Fruit fly (Drosophila melanogaster) whole organism, embryonic: Measurements from ENCODE around the gene CG43980.
A peak's percentile ranks its signal among the peaks of the same experiment; 100 is the strongest.

ENCODE experiments used
- Asciz ChIP-seq: fragments of 200-800 bp; sonication (Bioruptor generic); optimal IDR thresholded peaks from 2 replicates; lab custom pipeline; 2017; ENCODE audit warnings: missing biosample characterization, mild to moderate bottlenecking, missing genetic modification characterization, missing genetic modification reagents
- Bgb ChIP-seq: fragments of 200-800 bp; sonication (Bioruptor generic); IDR thresholded peaks from 2 replicates; pipeline ENCODE4 v1.3.6; 2022; ENCODE audit warnings: missing biosample characterization, missing genetic modification characterization; ENCODE audit not compliant: partially characterized antibody
- Blimp-1 ChIP-seq: fragments of 200-800 bp; sonication (Bioruptor generic); optimal IDR thresholded peaks from 3 replicates; lab custom pipeline; 2018; ENCODE audit warnings: missing biosample characterization, missing genetic modification characterization, mild to moderate bottlenecking, moderate library complexity, missing genetic modification reagents
- CG10209 ChIP-seq: fragments of 200-800 bp; sonication (Bioruptor generic); optimal IDR thresholded peaks from 3 replicates; lab custom pipeline; 2017; ENCODE audit warnings: missing biosample characterization, mild to moderate bottlenecking, missing genetic modification characterization, missing genetic modification reagents
- CG1024 ChIP-seq: fragments of 200-800 bp; sonication (Bioruptor generic); IDR thresholded peaks from 2 replicates; pipeline ENCODE4 v1.3.6; 2022; ENCODE audit warnings: missing biosample characterization, missing genetic modification characterization
- CG11560 ChIP-seq: fragments of 200-800 bp; sonication (Bioruptor generic); IDR thresholded peaks from 3 replicates; pipeline ENCODE4 v1.3.6; 2022; ENCODE audit warnings: missing biosample characterization, missing genetic modification characterization
- CG12104 ChIP-seq: fragments of 200-800 bp; sonication (Bioruptor generic); optimal IDR thresholded peaks from 3 replicates; lab custom pipeline; 2016; ENCODE audit warnings: missing biosample characterization, missing genetic modification characterization
- CG12391 ChIP-seq: fragments of 200-800 bp; sonication (Bioruptor generic); optimal IDR thresholded peaks from 3 replicates; lab custom pipeline; 2018; ENCODE audit warnings: missing biosample characterization, mild to moderate bottlenecking, missing genetic modification characterization, moderate library complexity
- CG13123 ChIP-seq: fragments of 200-800 bp; sonication (Bioruptor generic); optimal IDR thresholded peaks from 2 replicates; lab custom pipeline; 2016; ENCODE audit warnings: missing biosample characterization, missing genetic modification characterization
- CG14710 ChIP-seq: fragments of 200-800 bp; sonication (Bioruptor generic); optimal IDR thresholded peaks from 3 replicates; lab custom pipeline; 2019; ENCODE audit warnings: missing biosample characterization, mild to moderate bottlenecking, missing genetic modification characterization, moderate library complexity
- CG15514 ChIP-seq: fragments of 200-800 bp; sonication (Bioruptor generic); optimal IDR thresholded peaks from 3 replicates; lab custom pipeline; 2017; ENCODE audit warnings: missing biosample characterization, missing genetic modification characterization, mild to moderate bottlenecking, moderate library complexity, missing genetic modification reagents
- CG1603 ChIP-seq: fragments of 200-800 bp; sonication (Bioruptor generic); optimal IDR thresholded peaks from 2 replicates; lab custom pipeline; 2019; ENCODE audit warnings: missing biosample characterization, mild to moderate bottlenecking, missing genetic modification characterization, moderate library complexity
- CG1832 ChIP-seq: fragments of 200-800 bp; sonication (Bioruptor generic); optimal IDR thresholded peaks from 2 replicates; lab custom pipeline; 2017; ENCODE audit warnings: missing biosample characterization, mild to moderate bottlenecking, missing genetic modification characterization, inconsistent platforms
- CG2116 ChIP-seq: fragments of 200-800 bp; sonication (Bioruptor generic); optimal IDR thresholded peaks from 3 replicates; lab custom pipeline; 2018; ENCODE audit warnings: missing biosample characterization, mild to moderate bottlenecking, missing genetic modification characterization
- CG2202 ChIP-seq: fragments of 200-800 bp; sonication (Bioruptor generic); optimal IDR thresholded peaks from 2 replicates; lab custom pipeline; 2018; ENCODE audit warnings: missing biosample characterization, mild to moderate bottlenecking, missing genetic modification characterization
- CG3065 ChIP-seq: fragments of 200-800 bp; sonication (Bioruptor generic); optimal IDR thresholded peaks from 2 replicates; lab custom pipeline; 2016; ENCODE audit warnings: missing biosample characterization, missing genetic modification characterization
- CG33213 ChIP-seq: fragments of 200-800 bp; sonication (Bioruptor generic); optimal IDR thresholded peaks from 3 replicates; lab custom pipeline; 2016; ENCODE audit warnings: missing biosample characterization, missing genetic modification characterization
- CG3995 ChIP-seq: fragments of 200-800 bp; sonication (Bioruptor generic); optimal IDR thresholded peaks from 3 replicates; lab custom pipeline; 2016; ENCODE audit warnings: missing biosample characterization, missing genetic modification characterization
- CG4424 ChIP-seq: fragments of 200-800 bp; sonication (Bioruptor generic); optimal IDR thresholded peaks from 3 replicates; lab custom pipeline; 2016; ENCODE audit warnings: missing biosample characterization, missing genetic modification characterization
- CG4854 ChIP-seq: fragments of 200-800 bp; sonication (Bioruptor generic); optimal IDR thresholded peaks from 2 replicates; lab custom pipeline; 2016; ENCODE audit warnings: missing biosample characterization, missing genetic modification characterization, inconsistent platforms
- CG6689 ChIP-seq: fragments of 200-800 bp; sonication (Bioruptor generic); IDR thresholded peaks from 2 replicates; pipeline ENCODE4 v1.3.6; 2022; ENCODE audit warnings: missing biosample characterization, missing genetic modification characterization
- CG8765 ChIP-seq: fragments of 200-800 bp; sonication (Bioruptor generic); IDR thresholded peaks from 2 replicates; pipeline ENCODE4 v1.3.6; 2022; ENCODE audit warnings: missing biosample characterization, missing genetic modification characterization
- CG9609 ChIP-seq: fragments of 200-800 bp; sonication (Bioruptor generic); optimal IDR thresholded peaks from 3 replicates; lab custom pipeline; 2016; ENCODE audit warnings: missing biosample characterization, missing genetic modification characterization
- CG9817 ChIP-seq: fragments of 200-800 bp; sonication (Bioruptor generic); optimal IDR thresholded peaks from 2 replicates; lab custom pipeline; 2018; ENCODE audit warnings: missing biosample characterization, mild to moderate bottlenecking, missing genetic modification characterization, moderate library complexity
- CkIIα-i1 ChIP-seq: fragments of 200-800 bp; sonication (Bioruptor generic); IDR thresholded peaks from 2 replicates; pipeline ENCODE4 v1.3.6; 2022; ENCODE audit warnings: missing biosample characterization, missing genetic modification characterization
- Doc2 ChIP-seq: fragments of 200-800 bp; sonication (Bioruptor generic); IDR thresholded peaks from 2 replicates; pipeline ENCODE4 v1.3.6; 2022; ENCODE audit warnings: missing biosample characterization, missing genetic modification characterization
- Ets65A ChIP-seq: fragments of 200-800 bp; sonication (Bioruptor generic); peaks from one replicate; lab custom pipeline; 2016; ENCODE audit warnings: missing biosample characterization, missing genetic modification characterization
- Fer1 ChIP-seq: fragments of 200-800 bp; sonication (Bioruptor generic); optimal IDR thresholded peaks from 2 replicates; lab custom pipeline; 2017; ENCODE audit warnings: missing biosample characterization, mild to moderate bottlenecking, missing genetic modification characterization
- Med ChIP-seq: fragments of 200-800 bp; sonication (Bioruptor generic); peaks from one replicate; lab custom pipeline; 2016; ENCODE audit warnings: missing biosample characterization, missing genetic modification characterization, mild to moderate bottlenecking, inconsistent platforms, moderate library complexity
- Meics ChIP-seq: fragments of 200-800 bp; sonication (Bioruptor generic); optimal IDR thresholded peaks from 2 replicates; lab custom pipeline; 2017; ENCODE audit warnings: missing biosample characterization, mild to moderate bottlenecking, missing genetic modification characterization
- Oaz ChIP-seq: fragments of 200-800 bp; sonication (Bioruptor generic); IDR thresholded peaks from 2 replicates; pipeline ENCODE4 v1.3.6; 2022; ENCODE audit warnings: missing biosample characterization, missing genetic modification characterization
- Pdp1 ChIP-seq, 2 experiments: fragments of 200-800 bp; sonication (Bioruptor generic); optimal IDR thresholded peaks; 3 replicates each; lab custom pipeline; 2016; ENCODE audit warnings: missing biosample characterization in 2 of 2, missing genetic modification characterization in 2 of 2, mild to moderate bottlenecking in 1 of 2, moderate library complexity in 1 of 2
- TFAM ChIP-seq: fragments of 200-800 bp; sonication (Bioruptor generic); optimal IDR thresholded peaks from 2 replicates; lab custom pipeline; 2017; ENCODE audit warnings: missing biosample characterization, missing genetic modification characterization, inconsistent platforms
- Vsx1 ChIP-seq: fragments of 200-800 bp; sonication (Bioruptor generic); optimal IDR thresholded peaks from 2 replicates; lab custom pipeline; 2017; ENCODE audit warnings: missing biosample characterization, mild to moderate bottlenecking, missing genetic modification characterization, missing genetic modification reagents
- ab ChIP-seq: fragments of 200-800 bp; sonication (Bioruptor generic); optimal IDR thresholded peaks from 2 replicates; lab custom pipeline; 2016; ENCODE audit warnings: missing biosample characterization, missing genetic modification characterization
- ato ChIP-seq: fragments of 200-800 bp; sonication (Bioruptor generic); IDR thresholded peaks from 2 replicates; pipeline ENCODE4 v1.3.6; 2022; ENCODE audit warnings: missing biosample characterization, missing genetic modification characterization; ENCODE audit not compliant: partially characterized antibody
- bcd ChIP-seq: fragments of 200-800 bp; sonication (Bioruptor generic); optimal IDR thresholded peaks from 2 replicates; lab custom pipeline; 2017; ENCODE audit warnings: missing biosample characterization, mild to moderate bottlenecking, missing genetic modification characterization
- bsh ChIP-seq, 2 experiments: fragments of 200-800 bp; sonication (Bioruptor generic); optimal IDR thresholded peaks; 2 replicates each; lab custom pipeline; 2017 to 2018; ENCODE audit warnings: mild to moderate bottlenecking in 2 of 2, missing biosample characterization in 2 of 2, missing genetic modification characterization in 2 of 2, moderate library complexity in 1 of 2
- crp ChIP-seq, 2 experiments: fragments of 200-800 bp; sonication (Bioruptor generic); optimal IDR thresholded peaks; 2 replicates in 1 of 2; 3 replicates in 1 of 2; lab custom pipeline; 2017; ENCODE audit warnings: missing biosample characterization in 2 of 2, missing genetic modification characterization in 2 of 2, mild to moderate bottlenecking in 1 of 2, moderate library complexity in 1 of 2
- da ChIP-seq: fragments of 200-800 bp; sonication (Bioruptor generic); optimal IDR thresholded peaks from 2 replicates; lab custom pipeline; 2016; ENCODE audit warnings: missing biosample characterization, missing genetic modification characterization
- fd96Cb ChIP-seq: fragments of 200-800 bp; sonication (Bioruptor generic); optimal IDR thresholded peaks from 2 replicates; lab custom pipeline; 2018; ENCODE audit warnings: missing biosample characterization, mild to moderate bottlenecking, missing genetic modification characterization, moderate library complexity
- fu2 ChIP-seq: fragments of 200-800 bp; sonication (Bioruptor generic); optimal IDR thresholded peaks from 2 replicates; lab custom pipeline; 2016; ENCODE audit warnings: missing biosample characterization, missing genetic modification characterization
- gt ChIP-seq: fragments of 200-800 bp; sonication (Bioruptor generic); IDR thresholded peaks from 2 replicates; pipeline ENCODE4 v1.3.6; 2022; ENCODE audit warnings: missing biosample characterization, missing genetic modification characterization
- jing ChIP-seq: fragments of 200-800 bp; sonication (Bioruptor generic); optimal IDR thresholded peaks from 2 replicates; lab custom pipeline; 2018; ENCODE audit warnings: missing biosample characterization, mild to moderate bottlenecking, missing genetic modification characterization
- oc ChIP-seq: fragments of 200-800 bp; sonication (Bioruptor generic); optimal IDR thresholded peaks from 2 replicates; lab custom pipeline; 2018; ENCODE audit warnings: missing biosample characterization, mild to moderate bottlenecking, missing genetic modification characterization, moderate library complexity
- sens-2 ChIP-seq: fragments of 200-800 bp; sonication (Bioruptor generic); IDR thresholded peaks from 2 replicates; pipeline ENCODE4 v1.3.6; 2022; ENCODE audit warnings: missing biosample characterization, missing genetic modification characterization
- twi ChIP-seq: fragments of 200-800 bp; optimal IDR thresholded peaks from 2 replicates; lab custom pipeline; 2019; ENCODE audit warnings: missing biosample characterization, mild to moderate bottlenecking, missing genetic modification characterization, moderate library complexity

Gene CG43980

dm6 chr3L:21679687-21680086 is 34.9 kb downstream of the CG43980 start, which contains the start of the genes Als2 and CG11248 (continued):
- TF ChIP-seq CG10209 (GFP tag; lab: Kevin White, UChicago) (peak; percentile 41), fu2 (GFP tag; lab: Kevin White, UChicago) (peak; percentile 63), Meics (peak; percentile 69), CG3995 (GFP tag; lab: Kevin White, UChicago) (peak; percentile 87), CG33213 (GFP tag; lab: Kevin White, UChicago) (peak; percentile 13), CG6689 (peak; percentile 74), CG1603 (tag; lab: Kevin White, UChicago) (no peak), bcd (GFP tag; lab: Kevin White, UChicago) (peak; percentile 67), TFAM (GFP tag; lab: Kevin White, UChicago) (no peak), CG15514 (GFP tag; lab: Kevin White, UChicago) (peak; percentile 98), CG12104 (GFP tag; lab: Kevin White, UChicago) (peak; percentile 35), CG2116 (peak; percentile 60), CG12391 (tag; lab: Kevin White, UChicago) (peak; percentile 88), crp (GFP tag; optimal IDR thresholded peaks at IDR 0.05; lab: Kevin White, UChicago) (peak; percentile 78 to 93), Oaz (GFP tag; lab: Robert Waterston, UW) (0 out of 2 replicates have a peak, but pooled peaks have one; percentile 27), da (no peak), fd96Cb (tag; lab: Kevin White, UChicago) (peak; percentile 66), Fer1 (GFP tag; lab: Kevin White, UChicago) (no peak), CG11560 (0 out of 3 replicates have a peak, but pooled peaks have one; percentile 25), sens-2 (GFP tag; lab: Robert Waterston, UW) (no peak), CG8765 (GFP tag; lab: Robert Waterston, UW) (peak; percentile 38; the same call in 1 of the 2 replicates), CG9609 (GFP tag; lab: Kevin White, UChicago) (peak; percentile 46), CG13123 (GFP tag; lab: Kevin White, UChicago) (no peak), Doc2 (GFP tag; lab: Robert Waterston, UW) (no peak), CG3065 (peak; percentile 28), Med (GFP tag; lab: Kevin White, UChicago) (no peak), jing (GFP tag; lab: Kevin White, UChicago) (peak; percentile 3), bsh (GFP tag; optimal IDR thresholded peaks at IDR 0.05; lab: Kevin White, UChicago) (peak in 1 of 2 experiments; percentile 74), CG4854 (GFP tag; lab: Kevin White, UChicago) (no peak), Pdp1 (GFP tag; optimal IDR thresholded peaks at IDR 0.05; lab: Kevin White, UChicago) (peak in 1 of 2 experiments; percentile 68), CkIIα-i1 (GFP tag; lab: Robert Waterston, UW) (no peak), oc (tag; lab: Kevin White, UChicago) (no peak), Asciz (GFP tag; lab: Kevin White, UChicago) (no peak), CG1024 (GFP tag; lab: Robert Waterston, UW) (peak; percentile 14; the same call in 1 of the 2 replicates), CG9817 (tag; lab: Kevin White, UChicago) (peak; percentile 87), CG1832 (no peak), CG4424 (peak; percentile 70), ab (GFP tag; lab: Kevin White, UChicago) (no peak), Blimp-1 (GFP tag; lab: Kevin White, UChicago) (peak; percentile 68), gt (GFP tag; lab: Robert Waterston, UW) (no peak)

DNA sequence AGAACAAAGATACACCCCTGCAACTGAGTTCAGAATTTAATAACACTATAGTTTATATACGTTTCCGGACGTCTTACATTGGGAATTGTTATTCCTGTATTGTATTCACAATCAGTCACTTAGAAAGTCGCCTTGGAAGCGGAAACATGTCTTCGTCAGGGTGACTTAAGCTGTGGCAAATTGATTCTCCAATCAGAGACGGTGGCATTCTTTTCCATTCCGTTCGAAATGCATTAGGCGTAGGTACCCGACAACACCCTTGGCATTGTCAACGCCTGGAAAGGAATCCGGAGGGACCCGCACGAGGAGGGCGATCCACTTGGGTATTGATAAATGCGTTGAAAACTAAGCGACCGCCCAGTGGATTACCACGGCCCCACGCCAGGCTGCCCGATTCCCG is 39.2 kb downstream of the CG43980 start, which contains the start of gene Sfp78E:
Gene Sfp78E, minus strand, starts transcription at position 101 of the 400 bp plus-strand sequence.
- no peak for TF ChIP-seq CG2202
- TF ChIP-seq CG14710 = no peak
- TF ChIP-seq Vsx1 = no peak
- TF ChIP-seq Ets65A = peak; percentile 22
- no peak for TF ChIP-seq twi (tag; lab: Kevin White, UChicago)
- no peak for TF ChIP-seq Fer1 (GFP tag; lab: Kevin White, UChicago)
- no peak for TF ChIP-seq Bgb (GFP tag; lab: Robert Waterston, UW)
- TF ChIP-seq ato (GFP tag; lab: Robert Waterston, UW) = no peak
